Worm (Caenorhabditis elegans): ENCODE data around the gene C55A6.3.

DNA sequence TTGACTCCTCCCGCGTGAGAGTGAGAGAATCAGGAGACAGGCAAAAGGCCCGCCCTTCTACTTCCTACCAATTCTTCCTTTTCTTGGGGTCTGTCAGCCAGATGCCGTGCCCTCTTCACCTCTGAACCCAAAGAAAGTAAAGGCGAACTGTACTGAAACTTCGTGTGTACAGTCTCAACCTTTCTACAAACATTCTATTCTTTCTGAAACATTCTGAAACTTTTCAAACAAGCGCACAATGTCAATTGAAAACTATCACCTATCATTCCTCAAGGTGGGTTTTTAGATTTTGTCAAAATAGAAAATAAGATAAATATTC lies 19.2 kb upstream of the C55A6.3 start:
- no peak for TF ChIP-seq mdl-1 (tag; optimal IDR thresholded peaks at IDR 0.05)
- no peak for TF ChIP-seq egl-43 (GFP tag; IDR thresholded peaks at IDR 0.05)
- TF ChIP-seq lin-38 (GFP tag; IDR thresholded peaks at IDR 0.05): no peak
- peak in 1 of 2 experiments; percentile 93 for TF ChIP-seq unc-62 (GFP tag; optimal IDR thresholded peaks at IDR 0.05 in 1 of 2)
- TF ChIP-seq unc-62 (tag; optimal IDR thresholded peaks at IDR 0.05): no peak
- no peak for TF ChIP-seq nhr-111 (GFP tag; optimal IDR thresholded peaks at IDR 0.05)
- TF ChIP-seq tra-1 (GFP tag; IDR thresholded peaks at IDR 0.05): no peak
- peak; percentile 11 for TF ChIP-seq ama-1 (optimal IDR thresholded peaks at IDR 0.05)
- no peak for TF ChIP-seq lir-3 (tag; optimal IDR thresholded peaks at IDR 0.05)
- TF ChIP-seq duxl-1 (tag; optimal IDR thresholded peaks at IDR 0.05; ENCODE audit: poor library complexity): no peak
- no peak for TF ChIP-seq mes-2 (tag; optimal IDR thresholded peaks at IDR 0.05; ENCODE audit: poor library complexity, severe bottlenecking)
- TF ChIP-seq snpc-4 (tag; optimal IDR thresholded peaks at IDR 0.05): no peak
